Worm (Caenorhabditis elegans) whole organism, young adult: ENCODE measurements around the gene C13A10.1.

Source experiments
- B0035.1 ChIP-seq: sonication (generic microtip); optimal IDR thresholded peaks from 2 replicates; lab custom pipeline; 2016; ENCODE audit warnings: missing genetic modification characterization, mild to moderate bottlenecking, missing compliant biosample characterization, missing genotype, missing genetic modification reagents
- D2030.7 ChIP-seq: fragments of 200-800 bp; sonication (Bioruptor generic); IDR thresholded peaks from 2 replicates; pipeline ENCODE4 v1.3.6; 2022; ENCODE audit warnings: missing genetic modification reagents, missing genetic modification characterization, missing compliant biosample characterization
- F55B11.4 ChIP-seq: sonication (generic microtip); optimal IDR thresholded peaks from 2 replicates; lab custom pipeline; 2016; ENCODE audit warnings: missing compliant biosample characterization, missing genetic modification characterization, borderline replicate concordance; ENCODE audit not compliant: insufficient read depth
- F57A8.1 ChIP-seq: fragments of 200-800 bp; sonication (Bioruptor generic); optimal IDR thresholded peaks from 2 replicates; lab custom pipeline; 2018; ENCODE audit warnings: mild to moderate bottlenecking, missing genetic modification characterization, moderate library complexity, missing compliant biosample characterization
- F57C9.4 ChIP-seq: sonication (generic microtip); optimal IDR thresholded peaks from 2 replicates; lab custom pipeline; 2017; ENCODE audit warnings: mild to moderate bottlenecking, missing genetic modification characterization, missing compliant biosample characterization
- K12H6.12 ChIP-seq: fragments of 200-800 bp; sonication (Bioruptor generic); optimal IDR thresholded peaks from 2 replicates; lab custom pipeline; 2018; ENCODE audit warnings: mild to moderate bottlenecking, missing genetic modification characterization, missing compliant biosample characterization
- T26A5.8 ChIP-seq: sonication (generic microtip); optimal IDR thresholded peaks from 2 replicates; lab custom pipeline; 2016; ENCODE audit warnings: missing genetic modification characterization, missing compliant biosample characterization
- Y56A3A.18 ChIP-seq: fragments of 200-800 bp; sonication (Bioruptor generic); IDR thresholded peaks from 2 replicates; pipeline ENCODE4 v1.3.6; 2022; ENCODE audit warnings: missing genetic modification reagents, missing genetic modification characterization, missing compliant biosample characterization
- Y95B8A.8 ChIP-seq: fragments of 200-800 bp; sonication (Bioruptor generic); IDR thresholded peaks from 2 replicates; pipeline ENCODE4 v1.3.6; 2022; ENCODE audit warnings: missing genetic modification reagents, missing genetic modification characterization, missing compliant biosample characterization
- ZK185.1 ChIP-seq: sonication (generic microtip); optimal IDR thresholded peaks from 2 replicates; lab custom pipeline; 2016; ENCODE audit warnings: mild to moderate bottlenecking, missing genetic modification characterization, missing compliant biosample characterization; ENCODE audit not compliant: poor library complexity, severe bottlenecking
- bed-2 ChIP-seq: fragments of 200-800 bp; sonication (Bioruptor generic); IDR thresholded peaks from 2 replicates; pipeline ENCODE4 v1.3.6; 2022; ENCODE audit warnings: missing genetic modification reagents, missing genetic modification characterization, missing compliant biosample characterization
- cebp-2 ChIP-seq: fragments of 200-800 bp; sonication (Bioruptor generic); IDR thresholded peaks from 2 replicates; pipeline ENCODE4 v1.3.6; 2022; ENCODE audit warnings: missing genetic modification characterization, missing compliant biosample characterization
- ceh-91 ChIP-seq: fragments of 200-800 bp; sonication (Bioruptor generic); IDR thresholded peaks from 2 replicates; pipeline ENCODE4 v1.3.6; 2022; ENCODE audit warnings: missing genetic modification reagents, missing genetic modification characterization, missing compliant biosample characterization
- dox-1 ChIP-seq: fragments of 200-800 bp; sonication (Bioruptor generic); IDR thresholded peaks from 2 replicates; pipeline ENCODE4 v1.3.6; 2022; ENCODE audit warnings: missing genetic modification reagents, missing genetic modification characterization, missing compliant biosample characterization
- dpff-1 ChIP-seq: sonication (generic microtip); optimal IDR thresholded peaks from 2 replicates; lab custom pipeline; 2017; ENCODE audit warnings: mild to moderate bottlenecking, missing genetic modification characterization, missing compliant biosample characterization
- efl-1 ChIP-seq: fragments of 150-350 bp; optimal IDR thresholded peaks from 2 replicates; lab custom pipeline; 2014; ENCODE audit warnings: missing biosample characterization, missing genetic modification reagents, missing genetic modification characterization
- gei-17 ChIP-seq: fragments of 200-800 bp; sonication (Bioruptor generic); optimal IDR thresholded peaks from 2 replicates; lab custom pipeline; 2018; ENCODE audit warnings: mild to moderate bottlenecking, missing genetic modification characterization, missing compliant biosample characterization
- lin-40 ChIP-seq: sonication (generic microtip); optimal IDR thresholded peaks from 2 replicates; lab custom pipeline; 2016; ENCODE audit warnings: missing genetic modification characterization, mild to moderate bottlenecking, missing compliant biosample characterization, missing genotype, missing genetic modification reagents
- lsl-1 ChIP-seq: fragments of 200-800 bp; sonication (Bioruptor generic); optimal IDR thresholded peaks from 2 replicates; lab custom pipeline; 2018; ENCODE audit warnings: mild to moderate bottlenecking, missing genetic modification characterization, moderate library complexity, missing compliant biosample characterization
- mcd-1 ChIP-seq: fragments of 200-800 bp; sonication (Bioruptor generic); IDR thresholded peaks from 2 replicates; pipeline ENCODE4 v1.3.6; 2022; ENCODE audit warnings: missing genetic modification reagents, missing genetic modification characterization, missing compliant biosample characterization
- nfyb-1 ChIP-seq: fragments of 200-800 bp; sonication (Bioruptor generic); IDR thresholded peaks from 2 replicates; pipeline ENCODE4 v1.3.6; 2022; ENCODE audit warnings: missing genetic modification reagents, missing genetic modification characterization, missing compliant biosample characterization
- nhr-90 ChIP-seq: sonication (generic microtip); optimal IDR thresholded peaks from 2 replicates; lab custom pipeline; 2016; ENCODE audit warnings: missing genotype, mild to moderate bottlenecking, missing genetic modification characterization, missing compliant biosample characterization
- rcor-1 ChIP-seq: fragments of 200-800 bp; sonication (Bioruptor generic); IDR thresholded peaks from 2 replicates; pipeline ENCODE4 v1.3.6; 2022; ENCODE audit warnings: missing genetic modification reagents, missing genetic modification characterization, missing compliant biosample characterization
- repo-1 ChIP-seq: sonication (generic microtip); optimal IDR thresholded peaks from 2 replicates; lab custom pipeline; 2017; ENCODE audit warnings: mild to moderate bottlenecking, missing genetic modification characterization, missing compliant biosample characterization
- rpc-1 ChIP-seq, 2 experiments: fragments of 150-350 bp in 1 of 2; sonication (generic microtip) in 1 of 2; optimal IDR thresholded peaks; 2 replicates each; lab custom pipeline; 2014 to 2018; ENCODE audit warnings: missing biosample characterization in 1 of 2, missing genetic modification characterization in 1 of 2, missing genetic modification reagents in 1 of 2, missing genotype in 1 of 2
- sdz-38 ChIP-seq: sonication (generic microtip); optimal IDR thresholded peaks from 2 replicates; lab custom pipeline; 2016; ENCODE audit warnings: missing genotype, missing genetic modification characterization, missing compliant biosample characterization
- snpc-1.3 ChIP-seq: sonication (generic microtip); optimal IDR thresholded peaks from 2 replicates; lab custom pipeline; 2017; ENCODE audit warnings: missing genetic modification characterization, mild to moderate bottlenecking, missing compliant biosample characterization, antibody characterized with exemption, moderate library complexity, missing genotype, missing genetic modification reagents; ENCODE audit not compliant: insufficient read depth
- snpc-4 ChIP-seq, 5 experiments: fragments of 150-350 bp in 1 of 5; sonication (generic microtip) in 4 of 5; optimal IDR thresholded peaks; 2 replicates each; lab custom pipeline; 2014 to 2018; ENCODE audit warnings: missing genetic modification characterization in 5 of 5, missing biosample characterization in 3 of 5, antibody characterized with exemption in 2 of 5, mild to moderate bottlenecking in 2 of 5, missing compliant biosample characterization in 2 of 5, missing genotype in 2 of 5, moderate library complexity in 2 of 5, missing genetic modification reagents in 1 of 5
- sptf-2 ChIP-seq: fragments of 200-800 bp; sonication (Bioruptor generic); optimal IDR thresholded peaks from 2 replicates; lab custom pipeline; 2018; ENCODE audit warnings: mild to moderate bottlenecking, missing genetic modification characterization, missing compliant biosample characterization
- tbp1 ChIP-seq: fragments of 200-800 bp; sonication (Bioruptor generic); optimal IDR thresholded peaks from 2 replicates; lab custom pipeline; 2018; ENCODE audit warnings: mild to moderate bottlenecking, missing genetic modification characterization, missing compliant biosample characterization
- tbx-9 ChIP-seq: sonication (generic microtip); optimal IDR thresholded peaks from 2 replicates; lab custom pipeline; 2016; ENCODE audit warnings: borderline replicate concordance, missing genetic modification characterization, inconsistent platforms, missing compliant biosample characterization
- ztf-26 ChIP-seq: sonication (generic microtip); optimal IDR thresholded peaks from 2 replicates; lab custom pipeline; 2017; ENCODE audit warnings: missing genetic modification characterization, missing compliant biosample characterization
- ztf-6 ChIP-seq: fragments of 200-800 bp; sonication (Bioruptor generic); IDR thresholded peaks from 2 replicates; pipeline ENCODE4 v1.3.6; 2022; ENCODE audit warnings: missing genetic modification reagents, missing genetic modification characterization, missing compliant biosample characterization

The C13A10.1 gene

DNA sequence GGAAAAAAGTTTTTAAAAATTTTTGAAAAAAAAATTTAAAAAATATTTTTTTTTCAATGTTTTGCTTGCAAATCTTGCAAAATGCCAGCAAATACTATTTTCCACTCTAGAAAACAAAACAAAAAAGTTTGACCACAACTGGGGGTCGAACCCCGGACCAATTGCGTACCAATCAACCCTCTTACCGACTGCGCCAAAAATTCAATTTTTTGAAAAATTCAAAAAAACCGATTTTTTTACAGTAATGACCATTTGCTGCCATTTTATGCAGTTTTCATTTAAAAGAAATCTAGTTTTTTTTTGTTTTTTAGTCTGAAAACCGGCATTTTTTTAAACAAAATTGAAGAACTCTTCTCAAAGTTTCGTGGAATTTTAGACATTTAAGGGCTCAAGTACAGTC lies 7.0 kb upstream of the C13A10.1 start:
- TF ChIP-seq Y95B8A.8, result no peak
- TF ChIP-seq tbp1 (GFP tag; lab: Kevin White, UChicago), result peak; percentile 51
- no peak for TF ChIP-seq sptf-2 (GFP tag; lab: Kevin White, UChicago)
- TF ChIP-seq rpc-1 (optimal IDR thresholded peaks at IDR 0.05; lab: Kevin White, UChicago), result peak; percentile 26
- TF ChIP-seq rpc-1 (tag; optimal IDR thresholded peaks at IDR 0.05; lab: Kevin White, UChicago), result peak; percentile 60

DNA sequence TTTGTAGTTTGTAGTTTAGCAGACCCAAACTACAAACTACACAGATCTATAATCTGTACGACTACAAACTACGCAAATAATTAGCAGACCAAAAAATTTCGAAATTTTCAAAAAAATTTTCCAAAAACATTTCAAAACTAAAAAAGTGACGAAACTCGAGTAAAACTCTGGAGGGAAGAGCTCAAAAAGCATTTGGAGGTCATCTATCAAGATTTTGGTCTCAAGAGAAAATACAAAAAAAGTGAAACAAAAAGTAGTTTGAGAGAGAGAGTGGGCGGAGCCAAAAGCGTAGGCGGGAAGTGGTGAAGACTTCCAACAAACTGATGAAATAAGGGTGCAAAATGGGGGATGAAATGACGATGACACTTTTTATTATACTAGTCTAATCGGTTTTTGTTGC lies 4.8 kb upstream of the C13A10.1 start:
- TF ChIP-seq T26A5.8 (no peak), nhr-90 (tag; lab: Kevin White, UChicago) (no peak), F57C9.4 (tag; lab: Kevin White, UChicago) (no peak), cebp-2 (GFP tag; lab: Robert Waterston, UW) (no peak), lsl-1 (GFP tag; lab: Kevin White, UChicago) (no peak), efl-1 (GFP tag; lab: Kevin White, UChicago) (no peak), ceh-91 (GFP tag; lab: Robert Waterston, UW) (no peak), snpc-4 (GFP tag; optimal IDR thresholded peaks at IDR 0.05; lab: Kevin White, UChicago) (no peak), snpc-4 (tag; optimal IDR thresholded peaks at IDR 0.05; lab: Kevin White, UChicago) (no peak), B0035.1 (tag; lab: Kevin White, UChicago) (no peak), F57A8.1 (GFP tag; lab: Kevin White, UChicago) (no peak), tbp1 (GFP tag; lab: Kevin White, UChicago) (no peak), repo-1 (tag; lab: Kevin White, UChicago) (no peak)

DNA sequence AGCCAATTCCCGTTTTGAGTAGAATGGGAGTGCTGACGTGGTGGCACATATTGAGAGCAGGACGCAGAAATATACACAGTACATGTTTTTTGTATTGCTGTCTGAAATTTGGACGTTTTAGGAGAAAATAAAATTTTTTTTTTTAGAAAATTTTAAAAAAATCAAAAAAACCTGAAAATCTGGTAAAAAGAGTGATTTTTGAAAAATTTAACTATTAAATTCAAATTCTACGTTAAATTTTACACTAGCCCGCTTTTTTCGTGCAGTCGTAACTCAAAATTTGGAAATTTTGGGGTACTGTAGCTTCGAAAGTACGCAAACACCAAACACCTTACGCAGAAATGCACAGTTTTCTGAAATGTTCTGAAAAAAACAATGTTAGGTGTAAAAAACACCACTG lies 2.5 kb upstream of the C13A10.1 start, which contains the start of gene C13A10.2:
C13A10.2 (minus strand) TSS at position 101 of the 400 bp plus-strand sequence.
- TF ChIP-seq lsl-1 (GFP tag; lab: Kevin White, UChicago) (peak; percentile 28), ZK185.1 (no peak)

DNA sequence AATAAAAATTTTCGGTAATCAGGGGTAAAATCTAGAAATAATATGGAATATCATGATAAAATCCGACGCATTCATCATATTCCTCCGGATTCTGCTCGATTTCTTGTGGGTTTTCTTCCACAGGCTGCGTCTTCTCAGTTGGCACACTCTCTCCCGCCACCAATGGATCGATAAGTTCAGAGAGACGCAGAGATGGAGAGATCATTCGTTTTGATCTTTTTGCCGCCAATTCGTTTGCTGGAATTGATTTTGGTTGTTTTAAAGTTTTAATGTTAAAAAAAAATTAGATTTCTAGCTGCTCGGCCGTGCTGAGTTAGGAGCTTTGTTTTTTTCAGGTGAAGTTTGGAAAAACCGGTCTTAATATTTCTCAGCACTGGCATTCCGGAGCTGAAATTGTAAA lies 1.8 kb upstream of the C13A10.1 start:
- TF ChIP-seq K12H6.12 (tag; lab: Kevin White, UChicago), result no peak
- no peak for TF ChIP-seq snpc-1.3 (tag; lab: Kevin White, UChicago)
- no peak for TF ChIP-seq ztf-26 (tag; lab: Kevin White, UChicago)
- TF ChIP-seq ztf-6 (GFP tag; lab: Robert Waterston, UW), result no peak
- TF ChIP-seq rcor-1 (GFP tag; lab: Robert Waterston, UW), result no peak
- no peak for TF ChIP-seq Y56A3A.18 (GFP tag; lab: Robert Waterston, UW)
- TF ChIP-seq lin-40 (tag; lab: Kevin White, UChicago), result no peak
- TF ChIP-seq sdz-38 (tag; lab: Kevin White, UChicago), result no peak
- no peak for TF ChIP-seq lsl-1 (GFP tag; lab: Kevin White, UChicago)
- TF ChIP-seq repo-1 (tag; lab: Kevin White, UChicago), result no peak
- no peak for TF ChIP-seq dox-1 (GFP tag; lab: Robert Waterston, UW)
- no peak for TF ChIP-seq mcd-1 (GFP tag; lab: Robert Waterston, UW)
- no peak for TF ChIP-seq tbx-9 (tag; lab: Kevin White, UChicago)
- no peak for TF ChIP-seq dpff-1 (tag; lab: Kevin White, UChicago)
- no peak for TF ChIP-seq bed-2
- TF ChIP-seq D2030.7 (GFP tag; lab: Robert Waterston, UW), result no peak
- no peak for TF ChIP-seq gei-17 (GFP tag; lab: Kevin White, UChicago)
- TF ChIP-seq nfyb-1 (GFP tag; lab: Robert Waterston, UW), result no peak
- TF ChIP-seq sptf-2 (GFP tag; lab: Kevin White, UChicago), result no peak
- TF ChIP-seq F55B11.4 (tag; lab: Kevin White, UChicago), result no peak
- TF ChIP-seq, all 124 proteins: peak for 0
